Worm (Caenorhabditis elegans) whole organism, dauer: ENCODE data around the gene F56D6.6.

Source experiments
- unc-62 ChIP-seq: sonication (generic microtip); optimal IDR thresholded peaks from 2 replicates; lab custom pipeline; 2017; ENCODE audit warnings: missing biosample characterization, missing genetic modification reagents, missing genetic modification characterization

The F56D6.6 gene

ce11 chrIV:3902955-3903354 is at the start of gene F56D6.6:
TSS of gene F56D6.6 (plus strand) at chrIV:3903255.
- no peak for TF ChIP-seq unc-62 (GFP tag; lab: Kevin White, UChicago)

DNA sequence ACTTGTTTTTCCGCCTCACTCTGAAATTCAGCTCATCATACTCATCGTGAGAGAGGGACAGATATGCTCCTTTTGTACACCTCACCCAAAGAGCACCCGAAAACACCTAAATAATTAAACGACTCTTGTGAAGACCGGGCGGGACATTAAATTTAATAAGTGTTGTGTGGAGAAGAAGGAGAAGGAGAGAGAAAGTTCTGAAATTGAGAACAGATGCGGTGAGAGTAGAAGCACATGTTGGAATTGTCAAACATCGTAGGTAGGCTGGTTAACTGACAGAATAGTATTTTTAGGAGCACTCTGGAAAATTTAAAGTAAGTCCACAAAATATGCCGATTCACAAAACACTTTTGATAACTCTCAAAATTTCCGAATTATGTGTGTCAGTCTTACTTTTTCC is 49.5 kb upstream of the F56D6.6 start:
- TF ChIP-seq unc-62 (GFP tag; lab: Kevin White, UChicago) = no peak

ce11 chrIV:3854606-3855005 is 48.4 kb upstream of the F56D6.6 start:
- TF ChIP-seq unc-62 (GFP tag; lab: Kevin White, UChicago) = no peak

ce11 chrIV:3855543-3855942 is 47.5 kb upstream of the F56D6.6 start, which contains the start of gene zag-1:
TSS of gene zag-1 (plus strand) at chrIV:3855843.
- TF ChIP-seq unc-62 (GFP tag; lab: Kevin White, UChicago) = no peak

ce11 chrIV:3856190-3856589 is 46.9 kb upstream of the F56D6.6 start:
- no peak for TF ChIP-seq unc-62 (GFP tag; lab: Kevin White, UChicago)

DNA sequence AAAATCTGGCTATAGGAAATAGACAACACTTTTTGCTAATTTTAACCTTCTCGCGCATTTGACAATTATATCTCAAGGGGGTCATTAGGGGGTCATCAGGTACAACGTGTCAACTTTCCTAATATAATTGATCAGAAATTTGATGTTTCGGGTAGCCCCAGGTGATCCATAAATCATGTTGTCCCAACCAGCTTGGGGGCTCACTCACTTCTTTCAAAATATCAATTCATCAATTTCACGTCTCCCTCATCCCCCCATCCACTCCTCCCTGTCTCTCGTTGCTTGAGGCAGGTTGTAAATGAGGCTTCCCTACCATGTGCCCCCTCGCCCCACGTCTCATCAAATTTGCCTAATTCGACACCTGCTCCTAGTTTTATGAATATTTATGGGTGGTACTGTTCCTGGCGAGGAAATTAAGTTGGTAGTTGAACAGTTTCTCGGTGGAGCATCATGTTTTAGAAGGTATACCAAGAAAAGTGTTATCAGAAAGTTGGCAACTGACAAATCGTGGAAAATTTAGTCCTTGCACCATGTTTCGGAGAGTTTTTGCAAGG is 45.0 kb upstream of the F56D6.6 start:
- no peak for TF ChIP-seq unc-62 (GFP tag; lab: Kevin White, UChicago)

DNA sequence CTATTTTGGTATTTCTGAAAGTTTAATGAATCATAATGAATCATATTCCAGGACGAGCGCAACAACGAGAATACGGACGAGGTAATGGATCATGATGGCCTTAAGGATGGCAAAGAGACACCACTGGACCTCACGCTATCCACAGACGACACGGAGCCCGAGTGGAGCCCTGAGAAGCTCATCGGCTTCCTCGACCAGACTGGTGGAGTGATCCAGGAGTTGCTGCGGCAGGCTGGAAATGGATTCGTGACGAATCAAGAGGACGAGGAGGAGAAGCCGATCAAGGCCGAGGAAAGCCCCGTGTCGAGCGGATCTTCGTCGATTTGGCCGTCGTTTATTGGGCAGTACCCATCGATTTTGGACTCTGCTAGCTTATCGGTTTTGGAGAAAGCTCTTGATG is 43.5 kb upstream of the F56D6.6 start:
- no peak for TF ChIP-seq unc-62 (GFP tag; lab: Kevin White, UChicago)

ce11 chrIV:3860419-3860818 is 42.6 kb upstream of the F56D6.6 start:
- TF ChIP-seq unc-62 (GFP tag; lab: Kevin White, UChicago) = no peak

- no peak for TF ChIP-seq unc-62 (GFP tag; lab: Kevin White, UChicago)
Measured at ce11 chrIV:3862948-3863347, 40.1 kb upstream of the F56D6.6 start.

ce11 chrIV:3864944-3865343 is 38.1 kb upstream of the F56D6.6 start, which contains the start of gene aat-8:
TSS of gene aat-8 (minus strand) at chrIV:3865044.
- TF ChIP-seq unc-62 (GFP tag; lab: Kevin White, UChicago) = no peak

ce11 chrIV:3866018-3866417 is 37.0 kb upstream of the F56D6.6 start:
- TF ChIP-seq unc-62 (GFP tag; lab: Kevin White, UChicago) = no peak

- TF ChIP-seq unc-62 (GFP tag; lab: Kevin White, UChicago) = no peak
Measured at ce11 chrIV:3867252-3867651, 35.8 kb upstream of the F56D6.6 start, which contains the start of gene F37C4.4. TSS of gene F37C4.4 (plus strand) at chrIV:3867309.

DNA sequence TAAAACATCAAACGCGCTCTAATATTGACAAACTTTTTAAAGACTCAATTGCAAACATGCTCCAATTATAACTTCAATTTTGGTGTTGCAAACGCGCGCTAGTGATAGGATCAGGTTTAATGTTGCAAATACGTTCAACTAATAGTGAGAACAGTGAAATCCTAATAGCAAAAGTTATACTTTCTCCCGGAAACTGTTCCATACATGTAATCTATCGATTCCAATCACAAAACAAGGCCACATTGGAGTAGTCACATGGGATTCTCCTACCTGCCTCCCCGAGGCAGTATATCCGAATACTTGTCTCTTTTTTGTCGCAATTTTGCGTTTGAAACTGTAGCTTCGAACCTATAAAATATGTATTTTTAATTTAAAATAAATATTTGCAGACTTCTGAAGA is 33.2 kb upstream of the F56D6.6 start:
- TF ChIP-seq unc-62 (GFP tag; lab: Kevin White, UChicago) = no peak

- TF ChIP-seq unc-62 (GFP tag; lab: Kevin White, UChicago) = no peak
Measured at ce11 chrIV:3873195-3873594, 29.9 kb upstream of the F56D6.6 start.

DNA sequence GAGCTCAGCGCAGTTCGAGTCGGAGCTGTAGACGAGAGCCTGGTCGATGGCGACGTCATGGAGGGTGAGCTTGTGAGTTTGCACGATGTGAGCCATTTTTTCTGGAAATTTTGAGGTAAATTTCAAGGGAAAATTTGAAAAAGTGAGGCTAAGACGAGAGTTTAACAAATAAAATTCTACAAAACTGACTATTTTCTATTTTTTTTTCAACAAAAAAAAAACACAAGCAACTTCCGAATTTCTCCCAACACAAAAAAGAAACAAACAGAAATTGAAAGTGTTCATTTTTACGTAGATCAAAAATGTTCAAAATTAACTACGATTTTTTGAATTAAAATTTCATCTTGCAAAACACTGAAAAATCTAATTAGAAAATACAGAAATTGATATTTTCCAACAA is 29.3 kb upstream of the F56D6.6 start, which contains the start of gene F37C4.5:
Gene F37C4.5, minus strand, starts transcription at position 101 of the 400 bp plus-strand sequence.
- TF ChIP-seq unc-62 (GFP tag; lab: Kevin White, UChicago) = no peak

DNA sequence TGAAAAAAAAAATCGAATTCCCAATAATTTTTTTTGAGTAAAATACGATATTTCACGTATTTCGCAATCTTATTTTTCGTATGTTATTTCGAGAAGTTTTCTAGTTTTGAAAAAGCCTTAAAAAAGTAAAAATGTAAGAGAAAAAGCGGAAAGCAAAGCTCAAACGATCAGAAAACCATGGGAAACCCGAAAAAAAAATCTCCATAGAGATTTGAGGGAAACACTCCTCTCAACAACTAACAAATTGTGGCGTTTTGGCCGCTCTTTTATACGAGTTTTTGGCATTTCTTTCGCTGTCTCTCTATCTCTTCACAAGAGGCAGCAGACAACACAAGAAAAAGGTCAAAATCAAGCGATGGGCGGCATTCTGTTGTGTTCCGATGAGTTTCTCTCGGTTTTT is 28.6 kb upstream of the F56D6.6 start:
- no peak for TF ChIP-seq unc-62 (GFP tag; lab: Kevin White, UChicago)

- no peak for TF ChIP-seq unc-62 (GFP tag; lab: Kevin White, UChicago)
Measured at ce11 chrIV:3875260-3875659, 27.8 kb upstream of the F56D6.6 start.
